Fruit fly (Drosophila melanogaster) whole organism, prepupa: ENCODE results near the gene Ythdc1.

Experiments
- CG10669 ChIP-seq: fragments of 200-800 bp; sonication (Bioruptor generic); optimal IDR thresholded peaks from 3 replicates; lab custom pipeline; 2018; ENCODE audit warnings: missing biosample characterization, mild to moderate bottlenecking, missing genetic modification characterization, moderate library complexity
- CG6163 ChIP-seq: fragments of 200-800 bp; sonication (Bioruptor generic); IDR thresholded peaks from 3 replicates; pipeline ENCODE4 v1.3.6; 2022; ENCODE audit warnings: missing biosample characterization, missing genetic modification characterization
- CG6276 ChIP-seq: fragments of 200-800 bp; sonication (Bioruptor generic); optimal IDR thresholded peaks from 2 replicates; lab custom pipeline; 2017; ENCODE audit warnings: missing biosample characterization, mild to moderate bottlenecking, missing genetic modification characterization
- CG7368 ChIP-seq: fragments of 200-800 bp; sonication (Bioruptor generic); optimal IDR thresholded peaks from 3 replicates; lab custom pipeline; 2016; ENCODE audit warnings: missing biosample characterization, missing genetic modification characterization
- CG8319 ChIP-seq: fragments of 200-800 bp; sonication (Bioruptor generic); optimal IDR thresholded peaks from 3 replicates; lab custom pipeline; 2016; ENCODE audit warnings: missing biosample characterization, missing genetic modification characterization
- CG9139 ChIP-seq: fragments of 200-800 bp; sonication (Bioruptor generic); optimal IDR thresholded peaks from 3 replicates; lab custom pipeline; 2017; ENCODE audit warnings: missing biosample characterization, mild to moderate bottlenecking, missing genetic modification characterization
- Eip93F ChIP-seq: fragments of 200-800 bp; sonication (Bioruptor generic); optimal IDR thresholded peaks from 2 replicates; lab custom pipeline; 2016; ENCODE audit warnings: missing biosample characterization, mild to moderate bottlenecking, missing genetic modification characterization
- Met ChIP-seq: fragments of 200-800 bp; sonication (Bioruptor generic); optimal IDR thresholded peaks from 3 replicates; lab custom pipeline; 2016; ENCODE audit warnings: missing biosample characterization, missing genetic modification characterization
- Smox ChIP-seq: fragments of 200-800 bp; sonication (Bioruptor generic); optimal IDR thresholded peaks from 3 replicates; lab custom pipeline; 2016; ENCODE audit warnings: missing biosample characterization, missing genetic modification characterization
- achi ChIP-seq: fragments of 200-800 bp; sonication (Bioruptor generic); optimal IDR thresholded peaks from 3 replicates; lab custom pipeline; 2016; ENCODE audit warnings: missing biosample characterization, missing genetic modification characterization
- esn ChIP-seq: fragments of 200-800 bp; sonication (Bioruptor generic); optimal IDR thresholded peaks from 2 replicates; lab custom pipeline; 2016; ENCODE audit warnings: missing biosample characterization, mild to moderate bottlenecking, missing genetic modification characterization, moderate library complexity
- salr ChIP-seq, 2 experiments: fragments of 200-800 bp; sonication (Bioruptor generic); optimal IDR thresholded peaks; 3 replicates each; lab custom pipeline; 2016 to 2018; ENCODE audit warnings: missing biosample characterization in 2 of 2, missing genetic modification characterization in 2 of 2, mild to moderate bottlenecking in 1 of 2
- ss ChIP-seq, 2 experiments: fragments of 200-800 bp; sonication (Bioruptor generic); optimal IDR thresholded peaks; 2 replicates in 1 of 2; 3 replicates in 1 of 2; lab custom pipeline; 2017 to 2018; ENCODE audit warnings: mild to moderate bottlenecking in 2 of 2, missing biosample characterization in 2 of 2, missing genetic modification characterization in 2 of 2, moderate library complexity in 1 of 2

DNA sequence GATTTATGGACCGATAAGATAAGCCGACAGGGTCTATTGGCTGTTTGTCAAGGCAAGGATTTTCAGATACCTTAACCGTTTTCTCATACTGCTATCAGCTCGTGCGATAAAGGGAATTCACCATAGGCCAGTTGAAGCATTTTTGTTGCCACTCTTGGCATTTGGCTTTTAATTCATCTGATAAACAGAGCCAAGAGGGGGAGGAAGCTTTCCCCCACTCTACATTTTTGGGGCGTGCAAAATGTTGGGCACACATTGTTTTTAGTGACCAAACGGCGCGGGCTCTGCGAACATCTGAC lies 24.2 kb downstream of the Ythdc1 start:
- TF ChIP-seq CG6276 (GFP tag; lab: Kevin White, UChicago) (no peak), esn (GFP tag; lab: Kevin White, UChicago) (no peak), Eip93F (no peak), CG10669 (no peak), CG8319 (GFP tag; lab: Kevin White, UChicago) (no peak), ss (GFP tag; optimal IDR thresholded peaks at IDR 0.05; lab: Kevin White, UChicago) (no peak), Smox (GFP tag; lab: Kevin White, UChicago) (no peak), achi (GFP tag; lab: Kevin White, UChicago) (no peak), salr (GFP tag; optimal IDR thresholded peaks at IDR 0.05; lab: Kevin White, UChicago) (no peak), CG7368 (no peak), CG9139 (GFP tag; lab: Kevin White, UChicago) (no peak), Met (no peak), CG6163 (no peak)
